Worm (Caenorhabditis elegans) whole organism, L3 larva: ENCODE data around the gene acaa-2.

Experiments used
- R02D3.7 ChIP-seq: fragments of 150-350 bp; optimal IDR thresholded peaks from 2 replicates; lab custom pipeline; 2014; ENCODE audit warnings: missing biosample characterization, missing genetic modification characterization
- ZK546.5 ChIP-seq: sonication (generic microtip); optimal IDR thresholded peaks from 2 replicates; lab custom pipeline; 2017; ENCODE audit warnings: missing biosample characterization, missing genetic modification characterization
- aly-2 ChIP-seq: fragments of 150-350 bp; optimal IDR thresholded peaks from 2 replicates; lab custom pipeline; 2014; ENCODE audit warnings: missing biosample characterization, missing genetic modification characterization
- ama-1 ChIP-seq: fragments of 150-350 bp; optimal IDR thresholded peaks from 2 replicates; lab custom pipeline; 2018
- ceh-16 ChIP-seq: sonication (generic microtip); optimal IDR thresholded peaks from 2 replicates; lab custom pipeline; 2017; ENCODE audit warnings: missing biosample characterization, missing genetic modification characterization
- ceh-28 ChIP-seq: fragments of 150-350 bp; optimal IDR thresholded peaks from 2 replicates; lab custom pipeline; 2014; ENCODE audit warnings: missing biosample characterization, missing genetic modification reagents, missing genetic modification characterization
- ceh-82 ChIP-seq: fragments of 150-350 bp; optimal IDR thresholded peaks from 2 replicates; lab custom pipeline; 2014; ENCODE audit warnings: missing biosample characterization, missing genetic modification characterization
- ceh-9 ChIP-seq: sonication (generic microtip); optimal IDR thresholded peaks from 2 replicates; lab custom pipeline; 2018; ENCODE audit warnings: missing biosample characterization, missing genetic modification characterization
- daf-12 ChIP-seq: fragments of 150-350 bp; optimal IDR thresholded peaks from 2 replicates; lab custom pipeline; 2014; ENCODE audit warnings: missing biosample characterization, missing genetic modification reagents, missing genetic modification characterization
- egl-27 ChIP-seq: sonication (generic microtip); optimal IDR thresholded peaks from 4 replicates; lab custom pipeline; 2017; ENCODE audit warnings: missing biosample characterization, missing genetic modification reagents, missing genetic modification characterization
- egl-5 ChIP-seq: fragments of 150-350 bp; optimal IDR thresholded peaks from 2 replicates; lab custom pipeline; 2017; ENCODE audit warnings: missing biosample characterization, missing genetic modification reagents, missing genetic modification characterization, inconsistent platforms
- elt-2 ChIP-seq: sonication (generic microtip); optimal IDR thresholded peaks from 2 replicates; lab custom pipeline; 2016; ENCODE audit warnings: missing genetic modification reagents, mild to moderate bottlenecking, missing genetic modification characterization, missing compliant biosample characterization
- fkh-10 ChIP-seq: sonication (generic microtip); optimal IDR thresholded peaks from 2 replicates; lab custom pipeline; 2017; ENCODE audit warnings: missing biosample characterization, missing genetic modification reagents, missing genetic modification characterization
- fkh-2 ChIP-seq: fragments of 150-350 bp; optimal IDR thresholded peaks from 2 replicates; lab custom pipeline; 2014; ENCODE audit warnings: missing biosample characterization, missing genetic modification reagents, missing genetic modification characterization
- fos-1 ChIP-seq: fragments of 150-350 bp; optimal IDR thresholded peaks from 2 replicates; lab custom pipeline; 2014; ENCODE audit warnings: missing biosample characterization, missing genetic modification characterization
- hmg-11 ChIP-seq: sonication (generic microtip); optimal IDR thresholded peaks from 2 replicates; lab custom pipeline; 2016; ENCODE audit warnings: missing genetic modification characterization, missing compliant biosample characterization
- jun-1 ChIP-seq: fragments of 150-350 bp; optimal IDR thresholded peaks from 2 replicates; lab custom pipeline; 2014; ENCODE audit warnings: missing biosample characterization, missing genetic modification reagents, missing genetic modification characterization
- lin-15B ChIP-seq: fragments of 150-350 bp; optimal IDR thresholded peaks from 2 replicates; lab custom pipeline; 2014; ENCODE audit warnings: missing biosample characterization, missing genetic modification characterization
- lin-39 ChIP-seq: fragments of 150-350 bp; optimal IDR thresholded peaks from 2 replicates; lab custom pipeline; 2018; ENCODE audit warnings: missing biosample characterization, missing genetic modification reagents, missing genetic modification characterization
- nfya-1 ChIP-seq: sonication (generic microtip); optimal IDR thresholded peaks from 2 replicates; lab custom pipeline; 2017; ENCODE audit warnings: missing genetic modification characterization, mild to moderate bottlenecking, missing compliant biosample characterization, antibody characterized with exemption, moderate library complexity; ENCODE audit not compliant: insufficient read depth
- nhr-11 ChIP-seq: fragments of 150-350 bp; optimal IDR thresholded peaks from 2 replicates; lab custom pipeline; 2014; ENCODE audit warnings: missing biosample characterization, missing genetic modification characterization
- nhr-237 ChIP-seq: fragments of 150-350 bp; optimal IDR thresholded peaks from 2 replicates; lab custom pipeline; 2014; ENCODE audit warnings: missing biosample characterization, missing genetic modification characterization
- nhr-25 ChIP-seq: sonication (generic microtip); optimal IDR thresholded peaks from 2 replicates; lab custom pipeline; 2017; ENCODE audit warnings: missing biosample characterization, missing genetic modification characterization
- nhr-28 ChIP-seq: fragments of 150-350 bp; optimal IDR thresholded peaks from 2 replicates; lab custom pipeline; 2014; ENCODE audit warnings: missing biosample characterization, missing genetic modification characterization
- nhr-43 ChIP-seq: sonication (generic microtip); optimal IDR thresholded peaks from 2 replicates; lab custom pipeline; 2016; ENCODE audit warnings: mild to moderate bottlenecking, missing genetic modification characterization, missing compliant biosample characterization; ENCODE audit not compliant: poor library complexity, severe bottlenecking
- nhr-76 ChIP-seq: fragments of 150-350 bp; sonication (generic microtip); optimal IDR thresholded peaks from 5 replicates; lab custom pipeline; 2014; ENCODE audit warnings: missing biosample characterization, missing genetic modification characterization
- nhr-77 ChIP-seq: fragments of 150-350 bp; optimal IDR thresholded peaks from 2 replicates; lab custom pipeline; 2014; ENCODE audit warnings: missing biosample characterization, missing genetic modification characterization
- pha-4 ChIP-seq: fragments of 150-350 bp; optimal IDR thresholded peaks from 2 replicates; lab custom pipeline; 2014; ENCODE audit warnings: missing biosample characterization, missing genetic modification reagents, missing genetic modification characterization
- pqm-1 ChIP-seq: fragments of 150-350 bp; optimal IDR thresholded peaks from 2 replicates; lab custom pipeline; 2017; ENCODE audit warnings: missing biosample characterization, missing genetic modification characterization, inconsistent platforms
- sea-2 ChIP-seq: fragments of 150-350 bp; sonication (generic microtip); optimal IDR thresholded peaks from 4 replicates; lab custom pipeline; 2014; ENCODE audit warnings: missing biosample characterization, missing genetic modification reagents, missing genetic modification characterization
- skn-1 ChIP-seq: fragments of 150-350 bp; optimal IDR thresholded peaks from 2 replicates; lab custom pipeline; 2014; ENCODE audit warnings: missing biosample characterization, missing genetic modification characterization
- snpc-4 ChIP-seq: fragments of 150-350 bp; optimal IDR thresholded peaks from 2 replicates; lab custom pipeline; 2014; ENCODE audit warnings: missing biosample characterization, missing genetic modification characterization
- tbx-2 ChIP-seq: sonication (generic microtip); optimal IDR thresholded peaks from 2 replicates; lab custom pipeline; 2016; ENCODE audit warnings: mild to moderate bottlenecking, missing genetic modification characterization, missing compliant biosample characterization
- unc-39 ChIP-seq: sonication (generic microtip); optimal IDR thresholded peaks from 4 replicates; lab custom pipeline; 2017; ENCODE audit warnings: missing biosample characterization, missing genetic modification characterization
- zag-1 ChIP-seq: fragments of 150-350 bp; optimal IDR thresholded peaks from 2 replicates; lab custom pipeline; 2014; ENCODE audit warnings: missing biosample characterization, missing genetic modification characterization
- ztf-11 ChIP-seq: fragments of 150-350 bp; optimal IDR thresholded peaks from 2 replicates; lab custom pipeline; 2014; ENCODE audit warnings: missing biosample characterization, missing genetic modification characterization
- ztf-4 ChIP-seq: fragments of 150-350 bp; optimal IDR thresholded peaks from 2 replicates; lab custom pipeline; 2014; ENCODE audit warnings: missing biosample characterization, missing genetic modification characterization

The acaa-2 gene

DNA sequence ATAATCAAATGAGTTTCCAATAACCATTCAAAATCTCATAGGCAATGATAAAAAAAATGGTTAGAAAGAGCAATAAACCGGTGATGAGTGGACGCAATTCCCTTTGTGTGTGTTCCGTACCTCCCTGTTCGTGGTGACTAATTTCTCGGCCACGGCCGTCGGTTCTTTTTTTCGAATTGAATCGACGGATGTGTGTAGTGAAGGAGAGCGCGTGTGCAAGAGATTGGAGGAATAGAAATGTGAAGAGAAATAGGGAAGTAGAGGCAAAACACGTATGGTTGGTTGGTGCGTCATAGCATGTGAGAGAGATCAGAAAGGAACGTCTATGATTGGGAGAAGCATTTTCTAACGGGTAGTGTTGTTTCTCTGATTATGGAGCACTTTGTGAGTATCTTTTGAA is 15.1 kb downstream of the acaa-2 start:
- TF ChIP-seq fkh-10 (GFP tag; lab: Kevin White, UChicago) = no peak
- TF ChIP-seq tbx-2 (tag; lab: Kevin White, UChicago) = no peak
- TF ChIP-seq sea-2 (GFP tag; lab: Kevin White, UChicago) = no peak
- TF ChIP-seq hmg-11 (tag; lab: Kevin White, UChicago) = peak; percentile 81
- TF ChIP-seq elt-2 (tag; lab: Kevin White, UChicago) = no peak
- TF ChIP-seq fkh-2 (tag; lab: Kevin White, UChicago) = no peak
- TF ChIP-seq pha-4 (tag; lab: Kevin White, UChicago) = peak; percentile 76
- no peak for TF ChIP-seq nhr-43
- TF ChIP-seq ceh-9 = no peak
- TF ChIP-seq jun-1 (tag; lab: Kevin White, UChicago) = peak; percentile 32
- TF ChIP-seq nhr-76 (tag; lab: Kevin White, UChicago) = no peak
- no peak for TF ChIP-seq ceh-16 (tag; lab: Kevin White, UChicago)
- peak; percentile 70 for TF ChIP-seq lin-15B (tag; lab: Kevin White, UChicago)
- TF ChIP-seq R02D3.7 (tag; lab: Kevin White, UChicago) = no peak
- peak; percentile 55 for TF ChIP-seq lin-39 (tag; lab: Kevin White, UChicago)
- TF ChIP-seq ztf-11 = no peak
- no peak for TF ChIP-seq snpc-4 (tag; lab: Kevin White, UChicago)
- TF ChIP-seq pqm-1 (tag; lab: Kevin White, UChicago) = peak; percentile 9
- TF ChIP-seq ZK546.5 (tag; lab: Kevin White, UChicago) = no peak
- TF ChIP-seq nhr-25 = peak; percentile 26
- no peak for TF ChIP-seq nhr-237 (tag; lab: Kevin White, UChicago)
- TF ChIP-seq nfya-1 (tag; lab: Kevin White, UChicago) = peak; percentile 86

ce11 chrIII:13370980-13371379 is 26.2 kb downstream of the acaa-2 start, which contains the start of gene T03F6.9:
TSS of gene T03F6.9 (minus strand) at chrIII:13371080.
- no peak for TF ChIP-seq ama-1
- no peak for TF ChIP-seq pqm-1 (tag; lab: Kevin White, UChicago)
- TF ChIP-seq egl-27 (tag; lab: Kevin White, UChicago) = no peak
- TF ChIP-seq R02D3.7 (tag; lab: Kevin White, UChicago) = no peak
- TF ChIP-seq lin-15B (tag; lab: Kevin White, UChicago) = no peak
- TF ChIP-seq elt-2 (tag; lab: Kevin White, UChicago) = no peak
- TF ChIP-seq nhr-11 = no peak
- no peak for TF ChIP-seq nhr-77 (tag; lab: Kevin White, UChicago)
- TF ChIP-seq pha-4 (tag; lab: Kevin White, UChicago) = no peak
- no peak for TF ChIP-seq ZK546.5 (tag; lab: Kevin White, UChicago)
- no peak for TF ChIP-seq fos-1 (tag; lab: Kevin White, UChicago)
- no peak for TF ChIP-seq daf-12 (tag; lab: Kevin White, UChicago)
- TF ChIP-seq unc-39 (tag; lab: Kevin White, UChicago) = no peak
- TF ChIP-seq ceh-82 (tag; lab: Kevin White, UChicago) = no peak
- TF ChIP-seq egl-5 = no peak

ce11 chrIII:13376304-13376760 is 31.6 kb downstream of the acaa-2 start, which contains the start of gene lis-1:
TSS of gene lis-1 (minus strand) at chrIII:13376710.
- TF ChIP-seq aly-2 (tag; lab: Kevin White, UChicago) = no peak
- TF ChIP-seq nfya-1 (tag; lab: Kevin White, UChicago) = peak; percentile 5
- no peak for TF ChIP-seq zag-1 (tag; lab: Kevin White, UChicago)
- TF ChIP-seq ztf-4 (tag; lab: Kevin White, UChicago) = no peak

DNA sequence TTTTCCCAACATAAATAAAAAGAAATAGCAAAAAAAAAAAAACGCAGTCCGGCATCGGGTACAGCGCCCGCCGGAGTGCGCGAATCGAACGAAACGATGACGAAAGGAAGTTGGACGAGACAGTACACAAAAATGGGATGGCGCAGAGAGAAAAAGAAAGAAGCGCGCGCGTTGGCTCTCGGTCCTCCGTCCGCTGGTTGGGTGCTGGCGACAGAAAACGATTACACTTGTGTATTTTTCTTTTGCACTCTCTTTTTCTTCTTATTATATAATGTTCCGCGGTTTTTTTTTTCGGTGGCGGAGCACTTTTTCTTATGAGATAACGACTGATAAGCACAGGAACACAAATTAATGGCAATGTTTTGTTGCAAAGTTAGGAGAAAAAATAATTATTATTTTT is 32.5 kb downstream of the acaa-2 start:
- peak; percentile 93 for TF ChIP-seq elt-2 (tag; lab: Kevin White, UChicago)
- TF ChIP-seq snpc-4 (tag; lab: Kevin White, UChicago) = peak; percentile 56
- peak; percentile 9 for TF ChIP-seq egl-5
- peak; percentile 91 for TF ChIP-seq lin-39 (tag; lab: Kevin White, UChicago)
- peak; percentile 93 for TF ChIP-seq nfya-1 (tag; lab: Kevin White, UChicago)
- TF ChIP-seq nhr-43 = peak; percentile 7
- TF ChIP-seq jun-1 (tag; lab: Kevin White, UChicago) = peak; percentile 55
- no peak for TF ChIP-seq nhr-11
- TF ChIP-seq pqm-1 (tag; lab: Kevin White, UChicago) = peak; percentile 62
- TF ChIP-seq lin-15B (tag; lab: Kevin White, UChicago) = peak; percentile 27
- TF ChIP-seq pha-4 (tag; lab: Kevin White, UChicago) = peak; percentile 55
- TF ChIP-seq aly-2 (tag; lab: Kevin White, UChicago) = no peak
- TF ChIP-seq nhr-28 (tag; lab: Kevin White, UChicago) = no peak
- TF ChIP-seq skn-1 = peak; percentile 76
- TF ChIP-seq hmg-11 (tag; lab: Kevin White, UChicago) = peak; percentile 97
- TF ChIP-seq ztf-11 = no peak
- no peak for TF ChIP-seq ceh-28 (tag; lab: Kevin White, UChicago)
